Fruit fly (Drosophila melanogaster) whole organism, embryonic: ENCODE data around the gene Dhc93AB.

Experiments
- ATbp ChIP-seq: fragments of 200-800 bp; sonication (Bioruptor generic); optimal IDR thresholded peaks from 2 replicates; lab custom pipeline; 2017; ENCODE audit warnings: missing biosample characterization, mild to moderate bottlenecking, missing genetic modification characterization, missing genetic modification reagents
- CG1529 ChIP-seq: fragments of 200-800 bp; sonication (Bioruptor generic); optimal IDR thresholded peaks from 3 replicates; lab custom pipeline; 2018; ENCODE audit warnings: missing biosample characterization, missing genetic modification characterization
- CG17829 ChIP-seq: fragments of 200-800 bp; optimal IDR thresholded peaks from 2 replicates; lab custom pipeline; 2019; ENCODE audit warnings: missing biosample characterization, mild to moderate bottlenecking, missing genetic modification characterization, moderate library complexity
- CG33557 ChIP-seq: fragments of 200-800 bp; sonication (Bioruptor generic); optimal IDR thresholded peaks from 2 replicates; lab custom pipeline; 2019; ENCODE audit warnings: missing biosample characterization, mild to moderate bottlenecking, missing genetic modification characterization, moderate library complexity
- Dip2 ChIP-seq: fragments of 200-800 bp; sonication (Bioruptor generic); IDR thresholded peaks from 2 replicates; pipeline ENCODE4 v1.3.6; 2022; ENCODE audit warnings: missing biosample characterization, missing genetic modification characterization
- Fer1 ChIP-seq: fragments of 200-800 bp; sonication (Bioruptor generic); optimal IDR thresholded peaks from 2 replicates; lab custom pipeline; 2017; ENCODE audit warnings: missing biosample characterization, mild to moderate bottlenecking, missing genetic modification characterization
- NK7.1 ChIP-seq: fragments of 200-800 bp; sonication (Bioruptor generic); optimal IDR thresholded peaks from 3 replicates; lab custom pipeline; 2016; ENCODE audit warnings: missing biosample characterization, missing genetic modification characterization
- chif ChIP-seq, 2 experiments: fragments of 200-800 bp; sonication (Bioruptor generic); optimal IDR thresholded peaks; 3 replicates each; lab custom pipeline; 2016; ENCODE audit warnings: missing biosample characterization in 2 of 2, missing genetic modification characterization in 2 of 2
- en ChIP-seq: fragments of 200-800 bp; sonication (Bioruptor generic); optimal IDR thresholded peaks from 2 replicates; lab custom pipeline; 2016; ENCODE audit warnings: missing biosample characterization, missing genetic modification characterization
- rib ChIP-seq: fragments of 200-800 bp; sonication (Bioruptor generic); IDR thresholded peaks from 2 replicates; pipeline ENCODE4 v1.3.6; 2022; ENCODE audit warnings: missing biosample characterization, missing genetic modification characterization

DNA sequence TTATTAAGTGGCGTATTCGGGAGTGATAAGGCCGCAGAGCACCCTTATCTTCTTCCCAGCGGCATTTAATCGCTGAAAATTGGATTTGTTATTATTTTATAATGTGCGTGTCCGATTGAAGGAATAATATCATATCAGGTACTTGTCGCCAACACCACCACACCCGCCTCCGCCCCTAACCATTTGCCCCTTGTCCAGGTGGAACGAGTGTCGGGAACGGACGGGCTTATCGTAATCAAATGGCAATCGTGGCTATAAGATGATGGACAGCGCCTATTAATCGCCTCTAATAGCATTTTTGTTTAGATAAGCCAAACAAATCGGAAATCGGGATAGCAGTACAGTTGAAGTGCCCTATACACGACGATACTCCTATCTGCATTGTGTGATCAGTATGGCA is 35.9 kb upstream of the Dhc93AB start:
- TF ChIP-seq en (GFP tag; lab: Kevin White, UChicago) (no peak), CG33557 (GFP tag; lab: Kevin White, UChicago) (no peak), chif (GFP tag; optimal IDR thresholded peaks at IDR 0.05; lab: Kevin White, UChicago) (no peak), rib (no peak), CG1529 (GFP tag; lab: Kevin White, UChicago) (no peak), Fer1 (GFP tag; lab: Kevin White, UChicago) (no peak), NK7.1 (GFP tag; lab: Kevin White, UChicago) (no peak), CG17829 (no peak), Dip2 (no peak), ATbp (no peak)
